Fruit fly (Drosophila melanogaster): ENCODE results near the gene CG34238.

DNA sequence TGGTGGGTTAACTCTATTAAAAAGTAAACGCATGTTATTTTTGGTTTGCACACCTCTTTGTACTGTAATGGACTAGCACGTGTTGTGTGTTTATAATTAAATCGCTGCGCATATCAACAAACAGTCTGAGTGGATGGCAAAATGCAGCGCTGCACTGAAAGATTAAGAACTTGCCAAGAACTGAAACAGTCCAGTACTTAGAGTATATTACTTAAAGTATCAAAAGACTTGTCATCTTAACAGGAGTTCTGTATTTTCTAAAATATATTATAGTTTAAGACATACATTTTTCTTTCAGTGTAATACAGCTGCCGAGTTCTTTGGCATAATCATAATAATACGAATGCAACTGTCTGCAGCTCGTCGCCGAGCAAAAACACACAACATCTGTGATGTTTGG, 22.1 kb downstream of the CG34238 start:
- TF ChIP-seq Clk (GFP tag; optimal IDR thresholded peaks at IDR 0.05) (no peak), CG1620 (GFP tag; optimal IDR thresholded peaks at IDR 0.05) (no peak), kay (GFP tag; ENCODE audit: borderline replicate concordance) (no peak), cic (GFP tag; optimal IDR thresholded peaks at IDR 0.05) (no peak), pad (GFP tag; optimal IDR thresholded peaks at IDR 0.05) (no peak), ovo (GFP tag; optimal IDR thresholded peaks at IDR 0.05) (no peak), Hr96 (GFP tag; optimal IDR thresholded peaks at IDR 0.05) (no peak), CG7101 (tag; optimal IDR thresholded peaks at IDR 0.05) (no peak), CG11617 (GFP tag; optimal IDR thresholded peaks at IDR 0.05) (no peak), CG7045 (GFP tag; optimal IDR thresholded peaks at IDR 0.05) (no peak), bab1 (GFP tag; optimal IDR thresholded peaks at IDR 0.05) (no peak)

All from whole organism, adult.